Worm (Caenorhabditis elegans) whole organism, L1 larva: ENCODE measurements around the gene pfd-4.

ENCODE experiments used
- alr-1 ChIP-seq: fragments of 200-800 bp; sonication (Bioruptor generic); optimal IDR thresholded peaks from 2 replicates; lab custom pipeline; 2018; ENCODE audit warnings: borderline replicate concordance, mild to moderate bottlenecking, missing genetic modification characterization, missing compliant biosample characterization
- ama-1 ChIP-seq: fragments of 150-350 bp; optimal IDR thresholded peaks from 2 replicates; lab custom pipeline; 2014
- blmp-1 ChIP-seq: fragments of 150-350 bp; optimal IDR thresholded peaks from 2 replicates; lab custom pipeline; 2014; ENCODE audit warnings: missing biosample characterization, missing genetic modification characterization
- ceh-63 ChIP-seq: fragments of 200-800 bp; sonication (Bioruptor generic); optimal IDR thresholded peaks from 2 replicates; lab custom pipeline; 2018; ENCODE audit warnings: mild to moderate bottlenecking, missing genetic modification characterization, missing compliant biosample characterization
- ceh-88 ChIP-seq: fragments of 200-800 bp; sonication (Bioruptor generic); IDR thresholded peaks from 2 replicates; pipeline ENCODE4 v1.3.6; 2022; ENCODE audit warnings: missing genetic modification characterization, missing compliant biosample characterization
- ces-1 ChIP-seq: fragments of 150-350 bp; optimal IDR thresholded peaks from 2 replicates; lab custom pipeline; 2014; ENCODE audit warnings: missing biosample characterization, missing genetic modification reagents, missing genetic modification characterization
- dsc-1 ChIP-seq: sonication (generic microtip); optimal IDR thresholded peaks from 2 replicates; lab custom pipeline; 2016; ENCODE audit warnings: mild to moderate bottlenecking, missing genetic modification characterization, missing compliant biosample characterization
- efl-1 ChIP-seq, 4 experiments: fragments of 150-350 bp; optimal IDR thresholded peaks in 3 of 4; peaks in 1 of 4; 1 replicate in 1 of 4; 2 replicates in 3 of 4; lab custom pipeline; 2014; ENCODE audit warnings: missing biosample characterization in 2 of 4, missing genetic modification characterization in 2 of 4, missing genetic modification reagents in 2 of 4
- egl-13 ChIP-seq: sonication (generic microtip); optimal IDR thresholded peaks from 2 replicates; lab custom pipeline; 2016; ENCODE audit warnings: missing genotype, missing genetic modification reagents, missing genetic modification characterization, missing compliant biosample characterization
- egl-27 ChIP-seq, 2 experiments: fragments of 150-350 bp in 1 of 2; sonication (generic microtip); optimal IDR thresholded peaks; 3 replicates each; lab custom pipeline; 2017 to 2018; ENCODE audit warnings: missing biosample characterization in 2 of 2, missing genetic modification characterization in 2 of 2, missing genetic modification reagents in 2 of 2
- elt-2 ChIP-seq: sonication (generic microtip); optimal IDR thresholded peaks from 2 replicates; lab custom pipeline; 2016; ENCODE audit warnings: missing genetic modification characterization, mild to moderate bottlenecking, inconsistent platforms, missing compliant biosample characterization, missing genetic modification reagents
- ets-5 ChIP-seq: fragments of 200-800 bp; sonication (Bioruptor generic); IDR thresholded peaks from 2 replicates; pipeline ENCODE4 v1.3.6; 2022; ENCODE audit warnings: missing genetic modification characterization, missing compliant biosample characterization
- fkh-4 ChIP-seq: sonication (generic microtip); optimal IDR thresholded peaks from 2 replicates; lab custom pipeline; 2016; ENCODE audit warnings: missing compliant biosample characterization, missing genetic modification characterization, borderline replicate concordance
- grh-1 ChIP-seq: fragments of 200-800 bp; sonication (Bioruptor generic); IDR thresholded peaks from 2 replicates; pipeline ENCODE4 v1.3.6; 2022; ENCODE audit warnings: missing genetic modification reagents, missing genetic modification characterization, missing compliant biosample characterization
- lin-14 ChIP-seq: fragments of 200-800 bp; sonication (Bioruptor generic); optimal IDR thresholded peaks from 2 replicates; lab custom pipeline; 2018; ENCODE audit warnings: mild to moderate bottlenecking, missing genetic modification characterization, moderate library complexity, missing compliant biosample characterization
- lin-39 ChIP-seq: fragments of 150-350 bp; optimal IDR thresholded peaks from 2 replicates; lab custom pipeline; 2014; ENCODE audit warnings: missing biosample characterization, missing genetic modification reagents, missing genetic modification characterization
- lir-3 ChIP-seq: sonication (generic microtip); optimal IDR thresholded peaks from 2 replicates; lab custom pipeline; 2016; ENCODE audit warnings: mild to moderate bottlenecking, missing genetic modification characterization, moderate library complexity, missing compliant biosample characterization; ENCODE audit not compliant: poor library complexity
- lsy-2 ChIP-seq, 2 experiments: fragments of 150-350 bp; optimal IDR thresholded peaks; 2 replicates each; lab custom pipeline; 2014; ENCODE audit warnings: missing biosample characterization in 2 of 2, missing genetic modification characterization in 2 of 2
- mef-2 ChIP-seq: fragments of 150-350 bp; optimal IDR thresholded peaks from 2 replicates; lab custom pipeline; 2014; ENCODE audit warnings: missing biosample characterization, missing genetic modification characterization
- nhr-11 ChIP-seq: fragments of 150-350 bp; optimal IDR thresholded peaks from 2 replicates; lab custom pipeline; 2014; ENCODE audit warnings: missing biosample characterization, missing genetic modification characterization
- nhr-20 ChIP-seq: sonication (generic microtip); optimal IDR thresholded peaks from 2 replicates; lab custom pipeline; 2016; ENCODE audit warnings: mild to moderate bottlenecking, missing genetic modification characterization, missing compliant biosample characterization
- nhr-28 ChIP-seq: fragments of 150-350 bp; optimal IDR thresholded peaks from 2 replicates; lab custom pipeline; 2014; ENCODE audit warnings: missing biosample characterization, missing genetic modification characterization
- nhr-71 ChIP-seq: sonication (generic microtip); optimal IDR thresholded peaks from 2 replicates; lab custom pipeline; 2016; ENCODE audit warnings: mild to moderate bottlenecking, missing genetic modification characterization, moderate library complexity, missing compliant biosample characterization
- nhr-76 ChIP-seq: sonication (generic microtip); optimal IDR thresholded peaks from 2 replicates; lab custom pipeline; 2017; ENCODE audit warnings: missing biosample characterization, missing genetic modification characterization
- nhr-77 ChIP-seq: fragments of 150-350 bp; optimal IDR thresholded peaks from 2 replicates; lab custom pipeline; 2014; ENCODE audit warnings: missing biosample characterization, missing genetic modification characterization
- nhr-84 ChIP-seq: sonication (generic microtip); optimal IDR thresholded peaks from 2 replicates; lab custom pipeline; 2017; ENCODE audit warnings: missing biosample characterization, missing genetic modification characterization
- nhr-85 ChIP-seq: sonication (generic microtip); peaks from one replicate; lab custom pipeline; 2016; ENCODE audit warnings: missing genetic modification characterization, inconsistent platforms, missing compliant biosample characterization
- pax-3 ChIP-seq: fragments of 200-800 bp; sonication (Bioruptor generic); optimal IDR thresholded peaks from 2 replicates; lab custom pipeline; 2018; ENCODE audit warnings: mild to moderate bottlenecking, missing genetic modification characterization, moderate library complexity, missing compliant biosample characterization
- pqm-1 ChIP-seq: sonication (generic microtip); optimal IDR thresholded peaks from 3 replicates; lab custom pipeline; 2017; ENCODE audit warnings: missing biosample characterization, missing genetic modification characterization
- rnt-1 ChIP-seq: sonication (generic microtip); optimal IDR thresholded peaks from 2 replicates; lab custom pipeline; 2016; ENCODE audit warnings: mild to moderate bottlenecking, missing genetic modification characterization, moderate library complexity, missing compliant biosample characterization
- snpc-4 ChIP-seq: fragments of 150-350 bp; optimal IDR thresholded peaks from 2 replicates; lab custom pipeline; 2014; ENCODE audit warnings: missing biosample characterization, missing genetic modification characterization
- snu-23 ChIP-seq: sonication (generic microtip); optimal IDR thresholded peaks from 2 replicates; lab custom pipeline; 2016; ENCODE audit warnings: missing genetic modification characterization, missing compliant biosample characterization
- sup-37 ChIP-seq: fragments of 200-800 bp; sonication (Bioruptor generic); optimal IDR thresholded peaks from 2 replicates; lab custom pipeline; 2018; ENCODE audit warnings: mild to moderate bottlenecking, missing genetic modification characterization, missing compliant biosample characterization
- tbx-2 ChIP-seq: sonication (generic microtip); optimal IDR thresholded peaks from 2 replicates; lab custom pipeline; 2016; ENCODE audit warnings: missing genetic modification characterization, missing compliant biosample characterization
- unc-130 ChIP-seq: fragments of 150-350 bp; optimal IDR thresholded peaks from 2 replicates; lab custom pipeline; 2017; ENCODE audit warnings: missing biosample characterization, missing genetic modification characterization, inconsistent platforms
- unc-30 ChIP-seq: sonication (generic microtip); optimal IDR thresholded peaks from 2 replicates; lab custom pipeline; 2017; ENCODE audit warnings: missing biosample characterization, missing genetic modification characterization
- xbp-1 ChIP-seq: sonication (generic microtip); optimal IDR thresholded peaks from 2 replicates; lab custom pipeline; 2016; ENCODE audit warnings: missing genetic modification characterization, missing compliant biosample characterization
- zip-4 ChIP-seq: fragments of 200-800 bp; sonication (Bioruptor generic); optimal IDR thresholded peaks from 2 replicates; lab custom pipeline; 2018; ENCODE audit warnings: mild to moderate bottlenecking, missing genetic modification characterization, moderate library complexity, missing compliant biosample characterization
- ztf-11 ChIP-seq, 2 experiments: sonication (generic microtip); optimal IDR thresholded peaks; 2 replicates each; lab custom pipeline; 2016 to 2017; ENCODE audit warnings: missing genetic modification characterization in 2 of 2, missing biosample characterization in 1 of 2, missing compliant biosample characterization in 1 of 2

pfd-4 gene

DNA sequence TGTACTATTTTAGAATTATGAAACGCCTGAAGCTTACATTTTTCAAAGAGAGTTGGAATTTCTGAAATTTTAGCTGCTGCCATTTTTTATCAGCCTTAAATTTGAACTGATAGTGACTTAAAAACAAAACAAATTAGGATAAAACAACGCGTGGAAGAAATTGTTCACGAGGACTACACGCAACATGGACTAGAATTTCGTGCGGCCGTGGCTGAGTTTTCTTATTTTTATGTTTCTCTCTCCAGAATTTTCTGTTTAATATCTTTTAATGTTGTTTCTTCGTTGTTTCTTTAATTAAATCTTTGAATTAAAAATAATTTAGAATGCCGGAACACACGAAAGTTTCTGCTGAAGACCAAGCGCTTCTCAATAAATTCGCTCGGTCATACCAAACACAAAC lies at the start of gene pfd-4, which contains the start of the genes B0035.3 and B0035.22 (continued):
- TF ChIP-seq sup-37 (GFP tag; lab: Kevin White, UChicago) (no peak), unc-30 (tag; lab: Kevin White, UChicago) (no peak), zip-4 (no peak), egl-27 (tag; optimal IDR thresholded peaks at IDR 0.05; lab: Kevin White, UChicago) (no peak), fkh-4 (tag; lab: Kevin White, UChicago) (peak; percentile 84), nhr-84 (no peak), lin-14 (GFP tag; lab: Kevin White, UChicago) (peak; percentile 74), pqm-1 (tag; lab: Kevin White, UChicago) (no peak), pax-3 (tag; lab: Kevin White, UChicago) (peak; percentile 73), elt-2 (tag; lab: Kevin White, UChicago) (no peak), ets-5 (GFP tag; lab: Robert Waterston, UW) (no peak), nhr-85 (tag; lab: Kevin White, UChicago) (peak; percentile 84), ztf-11 (tag; optimal IDR thresholded peaks at IDR 0.05; lab: Kevin White, UChicago) (peak in 1 of 2 experiments; percentile 83), blmp-1 (tag; lab: Kevin White, UChicago) (peak; percentile 39), nhr-71 (tag; lab: Kevin White, UChicago) (peak; percentile 82), nhr-77 (tag; lab: Kevin White, UChicago) (no peak), nhr-28 (tag; lab: Kevin White, UChicago) (no peak), snu-23 (peak; percentile 76), rnt-1 (peak; percentile 94), egl-13 (tag; lab: Kevin White, UChicago) (peak; percentile 70), lsy-2 (tag; optimal IDR thresholded peaks at IDR 0.05; lab: Kevin White, UChicago) (peak; percentile 70 to 79), nhr-11 (no peak), snpc-4 (tag; lab: Kevin White, UChicago) (peak; percentile 44), xbp-1 (tag; lab: Kevin White, UChicago) (peak; percentile 72), lir-3 (tag; lab: Kevin White, UChicago) (peak; percentile 90), ces-1 (GFP tag; lab: Kevin White, UChicago) (no peak), unc-130 (peak; percentile 45), ceh-63 (GFP tag; lab: Kevin White, UChicago) (no peak), mef-2 (tag; lab: Kevin White, UChicago) (no peak), ama-1 (lab: Kevin White, UChicago) (no peak), ceh-88 (GFP tag; lab: Robert Waterston, UW) (no peak)

DNA sequence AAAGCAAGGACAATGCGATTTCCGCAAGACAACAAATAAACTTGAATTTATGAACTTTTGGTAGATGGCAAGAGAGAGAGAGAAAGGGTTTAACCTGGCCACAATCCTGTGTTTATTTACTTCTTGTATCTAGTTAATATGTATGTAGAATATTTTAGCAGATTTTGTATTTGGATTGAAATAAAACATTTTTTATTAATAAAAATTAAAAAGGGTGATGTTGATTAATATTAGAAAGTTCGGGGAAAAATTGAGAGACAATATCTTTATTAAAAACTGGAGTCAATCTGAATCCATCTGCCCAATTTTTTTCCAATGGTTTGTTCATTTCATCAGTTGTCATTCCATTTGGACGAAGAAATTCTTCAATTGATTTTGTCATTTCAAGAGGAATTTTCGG lies 48.9 kb upstream of the pfd-4 start, which contains the start of gene col-127:
TSS of gene col-127 (minus strand) at position 101 of the 400 bp plus-strand sequence.
- TF ChIP-seq egl-13 (tag; lab: Kevin White, UChicago) (no peak), ets-5 (GFP tag; lab: Robert Waterston, UW) (no peak), nhr-76 (no peak), dsc-1 (no peak), lin-39 (no peak), grh-1 (GFP tag; lab: Robert Waterston, UW) (no peak), ceh-63 (GFP tag; lab: Kevin White, UChicago) (no peak)

DNA sequence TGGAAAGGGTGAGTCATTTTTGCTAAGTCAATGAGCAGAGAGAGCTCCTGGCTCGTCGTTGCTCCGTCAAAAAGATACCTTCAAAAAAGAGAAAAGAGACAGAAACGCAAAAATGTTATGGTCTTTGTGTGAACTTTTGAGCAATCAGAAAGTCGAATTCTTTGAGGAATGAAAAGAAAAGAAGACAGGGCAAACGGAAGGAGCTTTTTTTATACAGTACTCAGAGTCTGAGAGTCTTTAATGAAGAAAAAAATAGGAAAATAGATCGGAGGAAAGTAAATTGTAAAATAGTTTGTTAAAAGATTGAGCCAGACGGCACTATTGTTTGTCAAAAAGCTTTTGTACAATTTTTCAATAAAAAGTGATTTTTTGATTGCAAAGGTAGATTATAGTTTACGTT lies 45.5 kb upstream of the pfd-4 start:
- TF ChIP-seq lsy-2 (tag; optimal IDR thresholded peaks at IDR 0.05; lab: Kevin White, UChicago), result peak in 1 of 2 experiments; percentile 21
- peak; percentile 30 for TF ChIP-seq tbx-2 (tag; lab: Kevin White, UChicago)
- TF ChIP-seq elt-2 (tag; lab: Kevin White, UChicago), result no peak
- no peak for TF ChIP-seq egl-13 (tag; lab: Kevin White, UChicago)
- peak; percentile 66 for TF ChIP-seq nhr-77 (tag; lab: Kevin White, UChicago)
- TF ChIP-seq efl-1 (optimal IDR thresholded peaks at IDR 0.05; lab: Kevin White, UChicago), result no peak
- peak in 1 of 2 experiments; percentile 62 for TF ChIP-seq efl-1 (GFP tag; optimal IDR thresholded peaks at IDR 0.05 in 1 of 2; lab: Kevin White, UChicago)
- TF ChIP-seq nhr-85 (tag; lab: Kevin White, UChicago), result no peak
- peak; percentile 12 for TF ChIP-seq nhr-20
- no peak for TF ChIP-seq alr-1 (tag; lab: Kevin White, UChicago)
- TF ChIP-seq nhr-71 (tag; lab: Kevin White, UChicago), result peak; percentile 2
- TF ChIP-seq, all 84 proteins: peak for 6
